Fruit fly (Drosophila melanogaster) whole organism, pupa: ENCODE measurements around the gene Gem2.

Source experiments
- CG10348 ChIP-seq: fragments of 200-800 bp; sonication (Bioruptor generic); IDR thresholded peaks from 2 replicates; pipeline ENCODE4 v1.3.6; 2022; ENCODE audit warnings: missing biosample characterization, missing genetic modification characterization
- CG12605 ChIP-seq: fragments of 200-800 bp; sonication (Bioruptor generic); IDR thresholded peaks from 2 replicates; pipeline ENCODE4 v1.3.6; 2022; ENCODE audit warnings: missing biosample characterization, missing genetic modification characterization
- CG13204 ChIP-seq: fragments of 200-800 bp; sonication (Bioruptor generic); optimal IDR thresholded peaks from 2 replicates; lab custom pipeline; 2018; ENCODE audit warnings: missing biosample characterization, mild to moderate bottlenecking, missing genetic modification characterization, moderate library complexity
- CG14655 ChIP-seq: fragments of 200-800 bp; sonication (Bioruptor generic); optimal IDR thresholded peaks from 3 replicates; lab custom pipeline; 2017; ENCODE audit warnings: mild to moderate bottlenecking, missing biosample characterization, missing genetic modification reagents, missing genetic modification characterization
- CG15710 ChIP-seq: fragments of 200-800 bp; sonication (Bioruptor generic); optimal IDR thresholded peaks from 2 replicates; lab custom pipeline; 2018; ENCODE audit warnings: missing biosample characterization, mild to moderate bottlenecking, missing genetic modification characterization, moderate library complexity
- CG17806 ChIP-seq: fragments of 200-800 bp; sonication (Bioruptor generic); optimal IDR thresholded peaks from 2 replicates; lab custom pipeline; 2018; ENCODE audit warnings: missing biosample characterization, mild to moderate bottlenecking, missing genetic modification characterization, moderate library complexity
- CG32121 ChIP-seq: fragments of 200-800 bp; sonication (Bioruptor generic); IDR thresholded peaks from 2 replicates; pipeline ENCODE4 v1.3.6; 2022; ENCODE audit warnings: missing biosample characterization, missing genetic modification characterization
- CG34367 ChIP-seq: fragments of 200-800 bp; sonication (Bioruptor generic); optimal IDR thresholded peaks from 2 replicates; lab custom pipeline; 2018; ENCODE audit warnings: missing biosample characterization, mild to moderate bottlenecking, missing genetic modification characterization
- CG4496 ChIP-seq: fragments of 200-800 bp; sonication (Bioruptor generic); IDR thresholded peaks from 3 replicates; pipeline ENCODE4 v1.3.6; 2022; ENCODE audit warnings: missing biosample characterization, missing genetic modification characterization
- CG8159 ChIP-seq: fragments of 200-800 bp; sonication (Bioruptor generic); optimal IDR thresholded peaks from 3 replicates; lab custom pipeline; 2018; ENCODE audit warnings: missing biosample characterization, mild to moderate bottlenecking, missing genetic modification characterization, moderate library complexity
- CG8301 ChIP-seq: fragments of 200-800 bp; sonication (Bioruptor generic); optimal IDR thresholded peaks from 2 replicates; lab custom pipeline; 2018; ENCODE audit warnings: missing biosample characterization, mild to moderate bottlenecking, missing genetic modification characterization
- CG9948 ChIP-seq: fragments of 200-800 bp; sonication (Bioruptor generic); optimal IDR thresholded peaks from 2 replicates; lab custom pipeline; 2018; ENCODE audit warnings: missing biosample characterization, mild to moderate bottlenecking, missing genetic modification characterization, moderate library complexity
- D1 ChIP-seq: fragments of 200-800 bp; sonication (Bioruptor generic); optimal IDR thresholded peaks from 2 replicates; lab custom pipeline; 2018; ENCODE audit warnings: missing biosample characterization, mild to moderate bottlenecking, missing genetic modification characterization, moderate library complexity
- EcR ChIP-seq: fragments of 200-800 bp; sonication (Bioruptor generic); optimal IDR thresholded peaks from 3 replicates; lab custom pipeline; 2019; ENCODE audit warnings: missing biosample characterization, missing genetic modification characterization, mild to moderate bottlenecking, moderate library complexity, missing genetic modification reagents
- Ets98B ChIP-seq: fragments of 200-800 bp; sonication (Bioruptor generic); IDR thresholded peaks from 2 replicates; pipeline ENCODE4 v1.3.6; 2022; ENCODE audit warnings: missing biosample characterization, missing genetic modification characterization
- Pif1A ChIP-seq: fragments of 200-800 bp; sonication (Bioruptor generic); optimal IDR thresholded peaks from 3 replicates; lab custom pipeline; 2016; ENCODE audit warnings: missing biosample characterization, missing genetic modification characterization
- Pif1B ChIP-seq: fragments of 200-800 bp; sonication (Bioruptor generic); optimal IDR thresholded peaks from 3 replicates; lab custom pipeline; 2016; ENCODE audit warnings: missing biosample characterization, missing genetic modification characterization
- Snoo ChIP-seq: fragments of 200-800 bp; sonication (Bioruptor generic); optimal IDR thresholded peaks from 3 replicates; lab custom pipeline; 2017; ENCODE audit warnings: missing biosample characterization, mild to moderate bottlenecking, missing genetic modification characterization, inconsistent platforms
- fd96Ca ChIP-seq: fragments of 200-800 bp; sonication (Bioruptor generic); IDR thresholded peaks from 3 replicates; pipeline ENCODE4 v1.3.6; 2022; ENCODE audit warnings: missing biosample characterization, missing genetic modification characterization
- gl ChIP-seq: fragments of 200-800 bp; sonication (Bioruptor generic); optimal IDR thresholded peaks from 2 replicates; lab custom pipeline; 2018; ENCODE audit warnings: missing biosample characterization, mild to moderate bottlenecking, missing genetic modification characterization
- rn ChIP-seq: fragments of 200-800 bp; sonication (Bioruptor generic); IDR thresholded peaks from 2 replicates; pipeline ENCODE4 v1.3.6; 2022; ENCODE audit warnings: missing biosample characterization, missing genetic modification characterization

The Gem2 gene

DNA sequence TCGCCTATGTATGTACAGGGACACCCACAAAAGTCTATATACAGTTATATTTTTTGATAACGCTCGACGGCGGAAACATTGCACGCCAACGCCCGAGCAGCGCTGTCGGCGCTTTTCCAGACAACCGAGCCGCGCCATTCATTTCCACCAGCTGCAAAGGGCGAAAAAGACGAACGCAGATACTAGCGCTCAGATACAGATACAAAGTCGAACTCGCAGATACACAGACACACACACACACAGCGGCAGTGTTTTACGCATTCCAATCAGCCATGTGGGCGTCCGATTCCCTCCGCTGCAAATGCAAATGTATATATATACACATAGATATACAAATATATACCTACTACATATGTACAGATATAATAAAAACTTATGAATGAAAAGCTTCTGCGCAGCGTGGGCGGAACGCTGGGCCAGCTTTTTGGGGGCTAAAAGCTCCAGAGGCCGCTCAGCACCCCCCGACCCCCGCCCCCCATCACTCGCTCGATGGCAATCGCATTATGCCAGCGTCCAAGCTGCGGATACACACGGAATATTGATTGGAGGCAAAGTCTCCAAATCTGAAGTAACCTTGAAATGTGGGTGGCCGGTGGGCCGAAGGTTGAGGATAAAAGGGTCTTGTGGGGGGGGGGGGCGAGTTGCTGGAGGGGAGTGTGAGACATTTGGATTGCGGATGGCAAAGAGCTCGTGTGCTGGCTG is 8.6 kb downstream of the Gem2 start:
- no peak for TF ChIP-seq D1 (tag; lab: Kevin White, UChicago)
- TF ChIP-seq CG13204, result peak; percentile 87
- TF ChIP-seq EcR (GFP tag; lab: Kevin White, UChicago), result peak; percentile 64
- peak; percentile 15 for TF ChIP-seq CG8159 (tag; lab: Kevin White, UChicago)
- peak; percentile 37; the same call in 2 of the 3 replicates for TF ChIP-seq fd96Ca (GFP tag; lab: Robert Waterston, UW)
- TF ChIP-seq CG9948 (tag; lab: Kevin White, UChicago), result no peak
- no peak; the same call in 1 of the 2 replicates for TF ChIP-seq CG12605 (GFP tag; lab: Robert Waterston, UW)
- peak; percentile 0 for TF ChIP-seq Snoo (tag; lab: Kevin White, UChicago)
- no peak for TF ChIP-seq CG14655
- TF ChIP-seq gl, result peak; percentile 8
- peak; percentile 39 for TF ChIP-seq Pif1B (GFP tag; lab: Kevin White, UChicago)
- no peak for TF ChIP-seq Ets98B
- peak; percentile 52; the same call in 1 of the 2 replicates for TF ChIP-seq CG32121 (GFP tag; lab: Robert Waterston, UW)

DNA sequence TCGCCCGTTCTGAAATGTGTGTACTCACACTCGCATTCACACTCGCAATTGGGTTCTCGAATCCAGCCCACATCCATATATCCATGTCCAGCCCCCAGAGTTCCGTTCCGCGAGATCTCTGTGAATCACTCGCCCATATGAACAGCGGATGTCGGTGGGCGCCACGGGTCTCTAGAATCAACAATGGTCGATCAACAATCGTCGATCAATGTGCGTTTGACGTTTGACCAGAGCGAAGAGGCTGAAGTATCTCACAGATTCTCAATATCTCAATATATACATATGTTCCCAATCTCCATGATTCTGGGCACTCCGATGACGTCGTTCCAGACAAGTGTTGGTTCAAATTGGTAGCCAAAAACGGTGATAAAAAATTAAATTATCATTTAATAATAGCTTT is 11.0 kb downstream of the Gem2 start:
- TF ChIP-seq Snoo (tag; lab: Kevin White, UChicago), result no peak
- no peak for TF ChIP-seq Ets98B
- no peak for TF ChIP-seq rn
- TF ChIP-seq CG17806 (tag; lab: Kevin White, UChicago), result no peak
- TF ChIP-seq D1 (tag; lab: Kevin White, UChicago), result no peak
- TF ChIP-seq CG13204, result no peak
- TF ChIP-seq CG14655, result no peak
- TF ChIP-seq CG8301 (tag; lab: Kevin White, UChicago), result no peak
- TF ChIP-seq CG10348, result no peak
- no peak for TF ChIP-seq Pif1A
- no peak for TF ChIP-seq CG9948 (tag; lab: Kevin White, UChicago)
- TF ChIP-seq EcR (GFP tag; lab: Kevin White, UChicago), result no peak
- TF ChIP-seq gl, result no peak

DNA sequence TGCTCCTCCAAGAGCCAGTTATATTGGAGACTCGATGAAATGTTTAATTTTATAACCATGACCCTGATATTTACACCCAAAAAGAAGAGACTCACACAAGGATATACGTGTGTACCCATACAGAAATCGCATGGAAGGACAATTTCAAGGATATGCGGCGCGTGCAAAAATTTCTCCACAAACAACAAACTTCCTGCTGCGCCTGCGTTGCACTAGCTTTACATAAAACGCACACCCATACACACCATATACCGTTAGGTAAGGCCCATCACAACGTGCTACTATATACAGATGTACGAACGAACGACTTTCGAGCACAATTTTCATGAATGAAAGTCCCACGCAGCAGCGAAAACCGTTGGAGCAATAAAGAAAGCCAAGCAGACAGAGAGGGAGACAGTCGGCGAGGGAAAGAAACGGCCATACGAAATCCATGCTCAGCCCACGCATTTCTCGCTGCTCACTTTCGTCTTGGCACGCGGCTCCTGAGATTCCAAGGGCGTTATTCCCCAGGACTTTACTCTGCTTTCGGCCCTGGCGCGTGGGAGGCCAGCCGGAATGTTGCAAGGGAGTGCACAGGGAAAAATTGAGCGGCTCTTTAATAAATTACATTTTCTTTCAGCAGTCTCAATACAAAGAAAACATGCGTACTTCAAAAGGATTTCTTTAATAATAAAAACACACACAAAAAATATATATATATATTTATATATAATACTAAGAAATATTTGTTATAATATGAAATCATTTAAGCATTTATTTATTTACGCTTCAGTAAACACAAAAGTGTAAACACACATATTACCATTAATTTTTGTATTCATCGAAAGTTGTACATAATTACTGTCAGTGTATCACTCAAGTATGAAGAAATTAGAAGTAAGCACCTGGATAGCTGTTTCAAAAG is 12.5 kb downstream of the Gem2 start:
- TF ChIP-seq gl (no peak), rn (no peak), Ets98B (no peak), Pif1B (GFP tag; lab: Kevin White, UChicago) (no peak), CG34367 (tag; lab: Kevin White, UChicago) (no peak), CG32121 (GFP tag; lab: Robert Waterston, UW) (no peak), Snoo (tag; lab: Kevin White, UChicago) (peak; percentile 28), CG14655 (peak; percentile 28), CG9948 (tag; lab: Kevin White, UChicago) (peak; percentile 48), EcR (GFP tag; lab: Kevin White, UChicago) (no peak), CG8301 (tag; lab: Kevin White, UChicago) (no peak), CG13204 (peak; percentile 45), CG10348 (no peak), fd96Ca (GFP tag; lab: Robert Waterston, UW) (no peak), D1 (tag; lab: Kevin White, UChicago) (no peak), CG4496 (GFP tag; lab: Robert Waterston, UW) (peak; percentile 60; the same call in 1 of the 3 replicates), CG8159 (tag; lab: Kevin White, UChicago) (peak; percentile 64), CG17806 (tag; lab: Kevin White, UChicago) (peak; percentile 42), CG12605 (GFP tag; lab: Robert Waterston, UW) (no peak), Pif1A (no peak), CG15710 (tag; lab: Kevin White, UChicago) (peak; percentile 37)
- TF ChIP-seq, all 21 proteins: peak for 8

DNA sequence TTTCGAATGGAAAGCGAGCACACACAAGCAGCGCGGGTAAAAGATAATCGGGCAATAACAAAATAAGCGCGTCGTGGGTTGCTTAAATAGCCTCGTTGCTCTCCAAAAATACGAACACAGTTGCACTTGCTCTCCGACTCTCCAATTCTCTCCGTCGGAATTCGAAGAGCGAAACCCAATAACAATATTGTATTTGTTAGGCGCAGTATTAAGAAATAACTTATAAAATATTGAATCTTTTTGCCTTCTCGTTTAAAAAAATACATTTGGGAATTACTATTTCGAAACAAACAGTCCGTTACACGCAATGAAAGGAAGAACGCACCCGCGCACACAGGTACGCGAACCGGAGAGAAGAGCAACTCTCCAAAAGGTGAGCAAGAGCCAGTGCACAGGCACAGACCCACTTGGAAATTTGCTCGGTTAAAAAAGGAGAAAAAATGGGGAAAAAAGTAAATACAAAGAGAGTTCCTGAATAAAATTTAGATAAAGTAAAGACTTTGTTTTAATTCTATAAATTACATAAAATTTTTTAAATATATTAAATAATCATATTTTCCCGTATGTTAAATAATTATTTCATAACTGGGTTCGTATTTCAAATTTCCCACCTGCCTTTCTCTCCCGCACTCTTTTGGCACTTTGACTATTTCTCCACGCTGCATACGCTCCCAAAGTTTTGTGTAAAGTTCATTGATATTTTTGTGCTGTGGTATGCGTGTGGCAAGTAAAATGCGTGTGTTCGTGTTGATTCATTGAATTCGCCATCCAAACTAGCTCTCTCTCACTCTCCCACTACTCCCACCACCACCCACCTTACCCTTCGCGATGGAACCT is 13.6 kb downstream of the Gem2 start, which contains the start of gene Mkp3:
Gene Mkp3, minus strand, starts transcription at position 63 of the 837 bp plus-strand sequence.
- peak; percentile 75 for TF ChIP-seq CG13204
- peak; percentile 79 for TF ChIP-seq D1 (tag; lab: Kevin White, UChicago)
- peak; percentile 75 for TF ChIP-seq Pif1A
- peak; percentile 87 for TF ChIP-seq Ets98B
- TF ChIP-seq CG34367 (tag; lab: Kevin White, UChicago), result peak; percentile 76
- TF ChIP-seq Snoo (tag; lab: Kevin White, UChicago), result peak; percentile 82
- peak; percentile 68 for TF ChIP-seq gl
- peak; percentile 90 for TF ChIP-seq CG8301 (tag; lab: Kevin White, UChicago)
- peak; percentile 81 for TF ChIP-seq rn
- TF ChIP-seq EcR (GFP tag; lab: Kevin White, UChicago), result peak; percentile 92
- peak; percentile 89 for TF ChIP-seq fd96Ca (GFP tag; lab: Robert Waterston, UW)
- TF ChIP-seq CG4496 (GFP tag; lab: Robert Waterston, UW), result peak; percentile 93
- TF ChIP-seq Pif1B (GFP tag; lab: Kevin White, UChicago), result peak; percentile 83
- peak; percentile 73; the same call in 1 of the 2 replicates for TF ChIP-seq CG10348
- TF ChIP-seq CG14655, result peak; percentile 93
- TF ChIP-seq CG15710 (tag; lab: Kevin White, UChicago), result peak; percentile 91
- TF ChIP-seq CG8159 (tag; lab: Kevin White, UChicago), result peak; percentile 93
- peak; percentile 85 for TF ChIP-seq CG12605 (GFP tag; lab: Robert Waterston, UW)
- TF ChIP-seq CG9948 (tag; lab: Kevin White, UChicago), result peak; percentile 88
- peak; percentile 87 for TF ChIP-seq CG17806 (tag; lab: Kevin White, UChicago)
- TF ChIP-seq CG32121 (GFP tag; lab: Robert Waterston, UW), result peak; percentile 95
